Worm (Caenorhabditis elegans) whole organism, L1 larva: Measurements from ENCODE around the gene sru-29.

Source experiments
- C16A3.4 ChIP-seq: fragments of 150-350 bp; optimal IDR thresholded peaks from 2 replicates; lab custom pipeline; 2014; ENCODE audit warnings: missing biosample characterization, missing genetic modification characterization
- C34B4.2 ChIP-seq: sonication (generic microtip); optimal IDR thresholded peaks from 2 replicates; lab custom pipeline; 2017; ENCODE audit warnings: mild to moderate bottlenecking, missing genetic modification characterization, missing compliant biosample characterization
- alr-1 ChIP-seq: fragments of 200-800 bp; sonication (Bioruptor generic); optimal IDR thresholded peaks from 2 replicates; lab custom pipeline; 2018; ENCODE audit warnings: borderline replicate concordance, mild to moderate bottlenecking, missing genetic modification characterization, missing compliant biosample characterization
- aly-2 ChIP-seq: fragments of 150-350 bp; optimal IDR thresholded peaks from 2 replicates; lab custom pipeline; 2014; ENCODE audit warnings: missing biosample characterization, missing genetic modification characterization
- ceh-82 ChIP-seq, 3 experiments: fragments of 150-350 bp in 1 of 3; sonication (generic microtip) in 2 of 3; optimal IDR thresholded peaks; 2 replicates each; lab custom pipeline; 2014 to 2017; ENCODE audit warnings: missing biosample characterization in 3 of 3, missing genetic modification characterization in 3 of 3
- ceh-88 ChIP-seq: fragments of 200-800 bp; sonication (Bioruptor generic); IDR thresholded peaks from 2 replicates; pipeline ENCODE4 v1.3.6; 2022; ENCODE audit warnings: missing genetic modification characterization, missing compliant biosample characterization
- ces-1 ChIP-seq: fragments of 150-350 bp; optimal IDR thresholded peaks from 2 replicates; lab custom pipeline; 2014; ENCODE audit warnings: missing biosample characterization, missing genetic modification reagents, missing genetic modification characterization
- dpl-1 ChIP-seq, 3 experiments: fragments of 150-350 bp in 2 of 3; sonication (generic microtip) in 1 of 3; optimal IDR thresholded peaks; 2 replicates each; lab custom pipeline; 2014 to 2017; ENCODE audit warnings: missing biosample characterization in 3 of 3, missing genetic modification characterization in 3 of 3, missing genetic modification reagents in 3 of 3
- efl-1 ChIP-seq, 4 experiments: fragments of 150-350 bp; optimal IDR thresholded peaks in 3 of 4; peaks in 1 of 4; 1 replicate in 1 of 4; 2 replicates in 3 of 4; lab custom pipeline; 2014; ENCODE audit warnings: missing biosample characterization in 2 of 4, missing genetic modification characterization in 2 of 4, missing genetic modification reagents in 2 of 4
- egl-27 ChIP-seq, 2 experiments: fragments of 150-350 bp in 1 of 2; sonication (generic microtip); optimal IDR thresholded peaks; 3 replicates each; lab custom pipeline; 2017 to 2018; ENCODE audit warnings: missing biosample characterization in 2 of 2, missing genetic modification characterization in 2 of 2, missing genetic modification reagents in 2 of 2
- ets-5 ChIP-seq: fragments of 200-800 bp; sonication (Bioruptor generic); IDR thresholded peaks from 2 replicates; pipeline ENCODE4 v1.3.6; 2022; ENCODE audit warnings: missing genetic modification characterization, missing compliant biosample characterization
- fkh-10 ChIP-seq: sonication (generic microtip); optimal IDR thresholded peaks from 2 replicates; lab custom pipeline; 2017; ENCODE audit warnings: missing biosample characterization, missing genetic modification reagents, missing genetic modification characterization
- fkh-8 ChIP-seq: sonication (generic microtip); optimal IDR thresholded peaks from 2 replicates; lab custom pipeline; 2016; ENCODE audit warnings: mild to moderate bottlenecking, missing genetic modification characterization, missing compliant biosample characterization
- fos-1 ChIP-seq: fragments of 150-350 bp; optimal IDR thresholded peaks from 2 replicates; lab custom pipeline; 2014; ENCODE audit warnings: missing biosample characterization, missing genetic modification characterization
- hlh-17 ChIP-seq: fragments of 200-800 bp; sonication (Bioruptor generic); optimal IDR thresholded peaks from 2 replicates; lab custom pipeline; 2018; ENCODE audit warnings: missing genetic modification characterization, mild to moderate bottlenecking, missing compliant biosample characterization, moderate library complexity, borderline replicate concordance
- isw-1 ChIP-seq: fragments of 200-800 bp; sonication (Bioruptor generic); IDR thresholded peaks from 2 replicates; pipeline ENCODE4 v1.3.6; 2022; ENCODE audit warnings: missing genetic modification characterization, missing compliant biosample characterization
- jun-1 ChIP-seq: fragments of 150-350 bp; optimal IDR thresholded peaks from 2 replicates; lab custom pipeline; 2014; ENCODE audit warnings: missing biosample characterization, missing genetic modification reagents, missing genetic modification characterization
- lin-14 ChIP-seq: fragments of 200-800 bp; sonication (Bioruptor generic); optimal IDR thresholded peaks from 2 replicates; lab custom pipeline; 2018; ENCODE audit warnings: mild to moderate bottlenecking, missing genetic modification characterization, moderate library complexity, missing compliant biosample characterization
- lin-35 ChIP-seq, 2 experiments: fragments of 150-350 bp; optimal IDR thresholded peaks; 2 replicates each; lab custom pipeline; 2014; ENCODE audit warnings: missing biosample characterization in 2 of 2, missing genetic modification characterization in 2 of 2, missing genetic modification reagents in 2 of 2
- lsy-2 ChIP-seq, 2 experiments: fragments of 150-350 bp; optimal IDR thresholded peaks; 2 replicates each; lab custom pipeline; 2014; ENCODE audit warnings: missing biosample characterization in 2 of 2, missing genetic modification characterization in 2 of 2
- mdl-1 ChIP-seq, 2 experiments: fragments of 150-350 bp; optimal IDR thresholded peaks; 2 replicates each; lab custom pipeline; 2014 to 2017; ENCODE audit warnings: missing biosample characterization in 2 of 2, missing genetic modification characterization in 2 of 2, inconsistent platforms in 1 of 2
- nhr-12 ChIP-seq: sonication (generic microtip); optimal IDR thresholded peaks from 2 replicates; lab custom pipeline; 2017; ENCODE audit warnings: missing biosample characterization, missing genetic modification characterization
- nhr-20 ChIP-seq: sonication (generic microtip); optimal IDR thresholded peaks from 2 replicates; lab custom pipeline; 2016; ENCODE audit warnings: mild to moderate bottlenecking, missing genetic modification characterization, missing compliant biosample characterization
- nhr-47 ChIP-seq: sonication (generic microtip); optimal IDR thresholded peaks from 2 replicates; lab custom pipeline; 2016; ENCODE audit warnings: mild to moderate bottlenecking, missing genetic modification characterization, moderate library complexity, missing compliant biosample characterization
- nhr-71 ChIP-seq: sonication (generic microtip); optimal IDR thresholded peaks from 2 replicates; lab custom pipeline; 2016; ENCODE audit warnings: mild to moderate bottlenecking, missing genetic modification characterization, moderate library complexity, missing compliant biosample characterization
- nhr-76 ChIP-seq: sonication (generic microtip); optimal IDR thresholded peaks from 2 replicates; lab custom pipeline; 2017; ENCODE audit warnings: missing biosample characterization, missing genetic modification characterization
- nhr-90 ChIP-seq: sonication (generic microtip); optimal IDR thresholded peaks from 2 replicates; lab custom pipeline; 2016; ENCODE audit warnings: mild to moderate bottlenecking, missing genetic modification characterization, missing compliant biosample characterization; ENCODE audit not compliant: poor library complexity
- skn-1 ChIP-seq: fragments of 150-350 bp; optimal IDR thresholded peaks from 2 replicates; lab custom pipeline; 2014; ENCODE audit warnings: missing biosample characterization, missing genetic modification characterization
- snu-23 ChIP-seq: sonication (generic microtip); optimal IDR thresholded peaks from 2 replicates; lab custom pipeline; 2016; ENCODE audit warnings: missing genetic modification characterization, missing compliant biosample characterization
- sox-4 ChIP-seq: sonication (generic microtip); optimal IDR thresholded peaks from 2 replicates; lab custom pipeline; 2016; ENCODE audit warnings: missing genetic modification characterization, missing compliant biosample characterization
- sptf-1 ChIP-seq: fragments of 150-350 bp; optimal IDR thresholded peaks from 2 replicates; lab custom pipeline; 2014; ENCODE audit warnings: missing biosample characterization, missing genetic modification characterization
- sup-37 ChIP-seq: fragments of 200-800 bp; sonication (Bioruptor generic); optimal IDR thresholded peaks from 2 replicates; lab custom pipeline; 2018; ENCODE audit warnings: mild to moderate bottlenecking, missing genetic modification characterization, missing compliant biosample characterization
- swsn-7 ChIP-seq: sonication (generic microtip); optimal IDR thresholded peaks from 2 replicates; lab custom pipeline; 2016; ENCODE audit warnings: missing genetic modification characterization, missing compliant biosample characterization
- tbx-2 ChIP-seq: sonication (generic microtip); optimal IDR thresholded peaks from 2 replicates; lab custom pipeline; 2016; ENCODE audit warnings: missing genetic modification characterization, missing compliant biosample characterization
- unc-130 ChIP-seq: fragments of 150-350 bp; optimal IDR thresholded peaks from 2 replicates; lab custom pipeline; 2017; ENCODE audit warnings: missing biosample characterization, missing genetic modification characterization, inconsistent platforms
- unc-86 ChIP-seq: sonication (generic microtip); optimal IDR thresholded peaks from 2 replicates; lab custom pipeline; 2016; ENCODE audit warnings: missing genetic modification characterization, missing compliant biosample characterization
- unc-98 ChIP-seq: fragments of 200-800 bp; sonication (Bioruptor generic); IDR thresholded peaks from 2 replicates; pipeline ENCODE4 v1.3.6; 2022; ENCODE audit warnings: missing genetic modification characterization, missing compliant biosample characterization
- zip-4 ChIP-seq: fragments of 200-800 bp; sonication (Bioruptor generic); optimal IDR thresholded peaks from 2 replicates; lab custom pipeline; 2018; ENCODE audit warnings: mild to moderate bottlenecking, missing genetic modification characterization, moderate library complexity, missing compliant biosample characterization

sru-29 gene

DNA sequence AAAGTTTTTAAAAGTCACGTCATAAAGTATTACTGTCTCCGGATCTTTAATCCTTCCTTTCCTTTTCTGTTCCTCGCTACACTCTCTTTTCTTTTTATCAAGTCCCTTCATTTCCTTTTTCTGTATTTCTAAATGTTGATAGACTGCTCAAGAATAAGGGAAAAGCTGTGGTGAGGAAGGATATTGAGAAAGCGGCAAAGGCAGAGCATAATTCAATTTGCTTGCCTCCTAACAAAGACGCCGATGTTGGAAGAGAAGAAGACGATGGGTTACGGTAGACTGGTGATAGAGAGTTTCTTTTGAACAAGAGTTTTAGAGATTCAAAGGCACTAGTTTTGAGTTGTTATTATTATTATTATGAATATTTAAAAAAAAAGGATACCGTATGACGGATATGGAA is 45.6 kb upstream of the sru-29 start (continued):
- no peak for TF ChIP-seq unc-98 (GFP tag; lab: Robert Waterston, UW)
- no peak for TF ChIP-seq ets-5 (GFP tag; lab: Robert Waterston, UW)
- TF ChIP-seq dpl-1 (GFP tag; optimal IDR thresholded peaks at IDR 0.05; lab: Kevin White, UChicago) = no peak
- TF ChIP-seq sox-4 (tag; lab: Kevin White, UChicago) = no peak
- TF ChIP-seq C34B4.2 = no peak
- TF ChIP-seq fkh-8 = no peak
- no peak for TF ChIP-seq nhr-12 (tag; lab: Kevin White, UChicago)
- no peak for TF ChIP-seq sup-37 (GFP tag; lab: Kevin White, UChicago)
- TF ChIP-seq lin-14 (GFP tag; lab: Kevin White, UChicago) = peak; percentile 88
- TF ChIP-seq zip-4 (GFP tag; lab: Kevin White, UChicago) = no peak
- TF ChIP-seq isw-1 (GFP tag; lab: Robert Waterston, UW) = no peak
- TF ChIP-seq egl-27 (tag; optimal IDR thresholded peaks at IDR 0.05; lab: Kevin White, UChicago) = no peak
- peak; percentile 30 for TF ChIP-seq nhr-47 (tag; lab: Kevin White, UChicago)
- no peak for TF ChIP-seq unc-86 (tag; lab: Kevin White, UChicago)
- no peak for TF ChIP-seq mdl-1 (tag; optimal IDR thresholded peaks at IDR 0.05; lab: Kevin White, UChicago)
- TF ChIP-seq ceh-82 (tag; optimal IDR thresholded peaks at IDR 0.05; lab: Kevin White, UChicago) = no peak
- no peak for TF ChIP-seq nhr-90
- TF ChIP-seq alr-1 (tag; lab: Kevin White, UChicago) = no peak
- no peak for TF ChIP-seq hlh-17 (GFP tag; lab: Kevin White, UChicago)
- TF ChIP-seq lin-35 (GFP tag; optimal IDR thresholded peaks at IDR 0.05; lab: Kevin White, UChicago) = no peak
- TF ChIP-seq nhr-76 = no peak
- TF ChIP-seq fkh-10 (GFP tag; lab: Kevin White, UChicago) = peak; percentile 98

DNA sequence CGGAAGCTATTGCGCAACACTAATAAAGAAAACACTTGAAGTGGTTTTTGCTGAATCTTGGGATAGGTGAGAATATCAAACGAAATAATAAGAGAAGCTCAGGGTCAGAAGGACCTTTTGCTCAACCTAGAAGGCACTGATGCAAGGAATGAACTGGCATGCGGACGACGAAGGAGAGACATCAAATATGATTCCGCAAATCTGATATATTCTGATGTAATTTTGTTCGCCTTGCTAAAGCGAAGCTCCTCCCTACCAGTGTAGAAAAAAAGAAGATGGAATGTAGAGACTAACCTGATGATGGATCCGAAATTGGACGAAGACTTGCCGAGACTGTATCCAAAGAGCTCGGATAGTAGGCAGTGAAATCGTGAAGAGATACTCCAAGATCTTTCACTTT is 43.3 kb upstream of the sru-29 start:
- TF ChIP-seq snu-23 (GFP tag; lab: Kevin White, UChicago) (no peak), sup-37 (GFP tag; lab: Kevin White, UChicago) (no peak), efl-1 (optimal IDR thresholded peaks at IDR 0.05; lab: Kevin White, UChicago) (no peak), efl-1 (GFP tag; optimal IDR thresholded peaks at IDR 0.05 in 1 of 2; lab: Kevin White, UChicago) (peak in 1 of 2 experiments; percentile 58), ces-1 (GFP tag; lab: Kevin White, UChicago) (peak; percentile 97), lin-14 (GFP tag; lab: Kevin White, UChicago) (peak; percentile 22), fkh-10 (GFP tag; lab: Kevin White, UChicago) (peak; percentile 34)

DNA sequence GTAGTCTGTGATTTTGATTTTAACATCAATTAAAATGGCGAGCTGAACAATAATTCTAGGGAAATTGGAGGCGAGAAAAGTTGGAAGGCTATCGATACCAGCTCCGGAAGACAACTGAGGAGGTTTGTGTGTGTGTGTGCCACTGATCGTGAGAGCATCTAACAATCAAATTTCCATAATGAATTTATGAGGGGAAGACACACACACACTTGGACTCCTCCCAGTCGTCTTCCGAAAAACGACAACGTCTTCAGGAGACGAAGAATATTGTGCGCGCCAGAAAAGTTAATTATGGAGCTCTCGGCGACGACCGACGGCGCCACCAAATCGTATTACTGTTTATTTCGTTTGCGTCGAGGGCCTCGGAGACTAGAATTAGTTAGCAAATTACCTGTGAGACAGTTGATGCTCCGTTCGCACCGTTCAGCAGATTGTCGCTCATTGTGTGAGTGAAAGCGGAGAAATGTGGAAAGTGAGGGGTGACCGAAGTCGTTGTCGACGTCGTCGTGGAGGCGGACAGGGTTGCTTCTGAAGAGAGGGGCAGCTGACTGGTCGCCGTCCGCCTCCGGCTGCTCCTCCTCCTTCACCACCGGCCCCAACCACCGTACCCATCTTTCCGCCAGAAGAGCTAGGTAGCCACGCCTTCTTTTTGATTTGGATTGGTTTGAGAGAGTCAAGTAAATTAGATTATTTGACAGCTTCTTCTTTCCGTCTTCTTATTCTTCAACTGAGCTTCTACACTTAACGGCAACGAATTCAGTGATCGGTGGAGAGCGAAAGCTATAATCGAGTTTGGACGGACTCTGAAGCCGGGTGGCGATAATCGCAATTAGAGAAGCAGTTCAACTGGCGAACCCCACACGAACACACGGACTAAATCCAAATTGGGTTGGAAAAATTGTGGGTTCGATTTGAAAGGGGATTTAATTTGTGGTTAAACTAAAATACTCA is 42.2 kb upstream of the sru-29 start, which contains the start of gene unc-42:
TSS of gene unc-42 (minus strand) at position 564 of the 951 bp plus-strand sequence.
- TF ChIP-seq sptf-1 (tag; lab: Kevin White, UChicago) = no peak
- TF ChIP-seq tbx-2 (tag; lab: Kevin White, UChicago) = peak; percentile 35
- no peak for TF ChIP-seq unc-98 (GFP tag; lab: Robert Waterston, UW)
- no peak for TF ChIP-seq fkh-8
- no peak for TF ChIP-seq ceh-88 (GFP tag; lab: Robert Waterston, UW)
- TF ChIP-seq nhr-71 (tag; lab: Kevin White, UChicago) = peak; percentile 30
- TF ChIP-seq lsy-2 (tag; optimal IDR thresholded peaks at IDR 0.05; lab: Kevin White, UChicago) = peak in 1 of 2 experiments; percentile 53
- no peak for TF ChIP-seq C16A3.4
- TF ChIP-seq fkh-10 (GFP tag; lab: Kevin White, UChicago) = peak; percentile 88
- TF ChIP-seq fos-1 (tag; lab: Kevin White, UChicago) = no peak
- peak; percentile 80 for TF ChIP-seq lin-14 (GFP tag; lab: Kevin White, UChicago)
- no peak for TF ChIP-seq aly-2
- no peak for TF ChIP-seq skn-1 (tag; lab: Kevin White, UChicago)
- TF ChIP-seq zip-4 (GFP tag; lab: Kevin White, UChicago) = no peak
- peak in 1 of 3 experiments; percentile 28 for TF ChIP-seq ceh-82 (tag; optimal IDR thresholded peaks at IDR 0.05; lab: Kevin White, UChicago)
- TF ChIP-seq nhr-47 (tag; lab: Kevin White, UChicago) = peak; percentile 50
- peak; percentile 16 for TF ChIP-seq swsn-7 (tag; lab: Kevin White, UChicago)
- no peak for TF ChIP-seq efl-1 (optimal IDR thresholded peaks at IDR 0.05; lab: Kevin White, UChicago)
- peak in 1 of 2 experiments; percentile 76 for TF ChIP-seq efl-1 (GFP tag; optimal IDR thresholded peaks at IDR 0.05 in 1 of 2; lab: Kevin White, UChicago)
- TF ChIP-seq jun-1 (tag; lab: Kevin White, UChicago) = no peak
- TF ChIP-seq ces-1 (GFP tag; lab: Kevin White, UChicago) = peak; percentile 100
- TF ChIP-seq nhr-20 (tag; lab: Kevin White, UChicago) = no peak
- TF ChIP-seq unc-130 (tag; lab: Kevin White, UChicago) = no peak
